Worm (Caenorhabditis elegans): ENCODE measurements around the gene sru-2.

The sru-2 gene

ce11 chrIV:9467418-9467817, 18.7 kb upstream of the sru-2 start, which contains the start of gene F38E11.6:
Gene F38E11.6, minus strand, starts transcription at chrIV:9467518.
- no peak for TF ChIP-seq zip-8 (tag; optimal IDR thresholded peaks at IDR 0.05)
- TF ChIP-seq mab-5 (tag; optimal IDR thresholded peaks at IDR 0.05): no peak
- no peak for TF ChIP-seq nhr-28 (tag; optimal IDR thresholded peaks at IDR 0.05)
- TF ChIP-seq ceh-39 (tag; optimal IDR thresholded peaks at IDR 0.05): no peak
- TF ChIP-seq ces-1 (GFP tag; optimal IDR thresholded peaks at IDR 0.05): no peak
- TF ChIP-seq flh-1 (GFP tag; optimal IDR thresholded peaks at IDR 0.05): no peak
- no peak for TF ChIP-seq elt-3 (tag; optimal IDR thresholded peaks at IDR 0.05)
- no peak for TF ChIP-seq ceh-83 (GFP tag; optimal IDR thresholded peaks at IDR 0.05)
- TF ChIP-seq drap-1 (GFP tag; optimal IDR thresholded peaks at IDR 0.05): no peak
- no peak for TF ChIP-seq blmp-1 (tag; optimal IDR thresholded peaks at IDR 0.05)
- TF ChIP-seq nhr-12 (tag; optimal IDR thresholded peaks at IDR 0.05): no peak
- TF ChIP-seq M03D4.4 (tag; optimal IDR thresholded peaks at IDR 0.05): no peak
- TF ChIP-seq sptf-1 (tag; optimal IDR thresholded peaks at IDR 0.05): no peak
- no peak for TF ChIP-seq lin-32 (GFP tag; optimal IDR thresholded peaks at IDR 0.05)

DNA sequence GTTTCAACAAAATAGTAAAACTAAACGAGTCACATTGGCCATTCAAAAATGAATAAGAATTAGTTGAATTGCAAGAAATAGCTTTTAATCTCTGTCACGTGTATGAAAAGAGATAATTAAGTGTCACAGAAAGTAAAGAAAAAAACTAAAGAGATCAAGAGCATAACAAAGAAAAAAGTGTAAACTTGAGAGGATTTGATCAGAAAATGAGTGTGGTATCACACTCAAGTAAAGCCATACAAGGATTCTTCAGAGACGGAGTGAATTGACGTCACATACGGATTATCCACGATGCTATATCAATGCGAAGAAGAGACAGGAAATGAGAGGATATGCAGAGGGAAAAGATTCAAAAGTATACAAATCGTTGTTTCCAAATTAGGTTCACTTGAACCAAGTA, 16.8 kb upstream of the sru-2 start:
- TF ChIP-seq unc-120 (tag; optimal IDR thresholded peaks at IDR 0.05; ENCODE audit: poor library complexity, severe bottlenecking): no peak
- no peak for TF ChIP-seq nhr-28 (tag; optimal IDR thresholded peaks at IDR 0.05)
- no peak for TF ChIP-seq sptf-1 (tag; optimal IDR thresholded peaks at IDR 0.05)
- TF ChIP-seq elt-1 (tag; optimal IDR thresholded peaks at IDR 0.05; ENCODE audit: borderline replicate concordance, insufficient read depth): no peak
- TF ChIP-seq ztf-11 (tag; optimal IDR thresholded peaks at IDR 0.05): no peak
- TF ChIP-seq flh-1 (GFP tag; optimal IDR thresholded peaks at IDR 0.05): no peak
- TF ChIP-seq mab-5 (tag; optimal IDR thresholded peaks at IDR 0.05): no peak
- no peak for TF ChIP-seq lin-13 (tag; optimal IDR thresholded peaks at IDR 0.05)
- no peak for TF ChIP-seq mep-1 (tag; optimal IDR thresholded peaks at IDR 0.05)
- no peak for TF ChIP-seq zip-8 (tag; optimal IDR thresholded peaks at IDR 0.05)
- no peak for TF ChIP-seq ceh-83 (GFP tag; optimal IDR thresholded peaks at IDR 0.05)
- TF ChIP-seq lsy-2 (tag; optimal IDR thresholded peaks at IDR 0.05): no peak
- no peak for TF ChIP-seq ceh-43 (GFP tag; optimal IDR thresholded peaks at IDR 0.05)
- TF ChIP-seq hlh-1 (tag; optimal IDR thresholded peaks at IDR 0.05): no peak

DNA sequence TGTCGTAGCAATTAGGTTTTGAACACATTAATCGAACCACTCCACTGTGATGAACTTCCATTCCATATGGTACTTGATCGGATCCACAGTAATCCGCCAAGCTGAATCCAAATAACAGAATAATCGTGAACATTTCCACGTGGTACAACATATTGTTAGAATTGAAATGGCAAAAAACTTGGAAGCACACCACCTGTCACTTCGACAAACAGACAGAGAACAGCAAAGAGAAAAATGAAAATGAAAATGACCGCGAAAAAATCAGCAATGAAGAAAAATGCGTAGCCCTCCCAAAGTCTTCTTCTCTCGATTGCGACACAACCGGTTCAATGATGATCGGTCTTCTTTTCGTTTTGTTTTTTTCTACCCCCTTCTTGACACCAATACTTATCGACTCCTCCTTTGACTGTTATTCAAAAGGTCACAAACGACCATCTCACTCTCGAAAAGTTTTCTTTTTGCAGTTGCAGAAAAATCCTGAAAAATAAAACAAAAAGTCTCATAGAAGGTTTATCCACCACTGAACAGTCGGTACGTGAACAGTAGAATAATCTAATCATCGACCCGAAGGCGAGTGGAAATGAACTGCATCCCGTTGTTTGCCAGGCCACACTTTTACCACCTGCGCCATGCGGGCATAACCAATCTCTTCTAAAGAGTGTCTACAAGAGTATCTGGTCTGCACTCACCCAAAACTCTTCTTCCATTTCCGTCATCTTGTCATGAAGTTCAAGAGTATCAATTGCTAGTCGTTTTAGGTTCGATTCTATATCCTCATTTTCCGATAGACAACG, 8.7 kb upstream of the sru-2 start, which contains the start of gene wrt-3:
wrt-3 (minus strand) TSS at position 322 of the 794 bp plus-strand sequence.
- TF ChIP-seq unc-39 (tag; optimal IDR thresholded peaks at IDR 0.05): no peak
- TF ChIP-seq zip-8 (tag; optimal IDR thresholded peaks at IDR 0.05): no peak
- peak; percentile 91 for TF ChIP-seq sem-2 (GFP tag; optimal IDR thresholded peaks at IDR 0.05)
- TF ChIP-seq elt-3 (tag; optimal IDR thresholded peaks at IDR 0.05): no peak
- peak; percentile 58 for TF ChIP-seq ztf-11 (tag; optimal IDR thresholded peaks at IDR 0.05)
- peak; percentile 90 for TF ChIP-seq bed-3 (GFP tag; optimal IDR thresholded peaks at IDR 0.05)
- peak; percentile 58 for TF ChIP-seq nhr-12 (tag; optimal IDR thresholded peaks at IDR 0.05)
- TF ChIP-seq unc-120 (tag; optimal IDR thresholded peaks at IDR 0.05; ENCODE audit: poor library complexity, severe bottlenecking): peak; percentile 94
- peak; percentile 96 for TF ChIP-seq cnd-1 (tag; optimal IDR thresholded peaks at IDR 0.05)
- TF ChIP-seq nhr-28 (tag; optimal IDR thresholded peaks at IDR 0.05): peak; percentile 65
- peak; percentile 89 for TF ChIP-seq flh-1 (GFP tag; optimal IDR thresholded peaks at IDR 0.05)
- peak; percentile 27 for TF ChIP-seq unc-62 (GFP tag; optimal IDR thresholded peaks at IDR 0.05)
- peak; percentile 95 for TF ChIP-seq M03D4.4 (tag; optimal IDR thresholded peaks at IDR 0.05)
- peak; percentile 91 for TF ChIP-seq ham-2 (GFP tag; optimal IDR thresholded peaks at IDR 0.05)
- no peak for TF ChIP-seq ces-1 (GFP tag; optimal IDR thresholded peaks at IDR 0.05)
- TF ChIP-seq mls-2 (tag; optimal IDR thresholded peaks at IDR 0.05): peak; percentile 98
- TF ChIP-seq snpc-4 (tag; optimal IDR thresholded peaks at IDR 0.05): no peak
- TF ChIP-seq ceh-39 (tag; optimal IDR thresholded peaks at IDR 0.05): no peak
- no peak for TF ChIP-seq lsy-2 (tag; optimal IDR thresholded peaks at IDR 0.05)
- TF ChIP-seq ceh-43 (GFP tag; optimal IDR thresholded peaks at IDR 0.05): peak; percentile 89
- TF ChIP-seq tbx-8 (GFP tag; optimal IDR thresholded peaks at IDR 0.05): peak; percentile 95
- no peak for TF ChIP-seq nhr-237 (tag; optimal IDR thresholded peaks at IDR 0.05)
- no peak for TF ChIP-seq nhr-2 (tag; optimal IDR thresholded peaks at IDR 0.05)
- peak; percentile 31 for TF ChIP-seq lin-13 (tag; optimal IDR thresholded peaks at IDR 0.05)
- peak; percentile 98 for TF ChIP-seq sptf-1 (tag; optimal IDR thresholded peaks at IDR 0.05)
- TF ChIP-seq nhr-76 (tag; optimal IDR thresholded peaks at IDR 0.05): peak; percentile 18
- TF ChIP-seq elt-1 (tag; optimal IDR thresholded peaks at IDR 0.05; ENCODE audit: borderline replicate concordance, insufficient read depth): no peak
- peak; percentile 96 for TF ChIP-seq drap-1 (GFP tag; optimal IDR thresholded peaks at IDR 0.05)
- TF ChIP-seq pha-4 (tag; optimal IDR thresholded peaks at IDR 0.05): peak; percentile 42
- TF ChIP-seq hlh-1 (tag; optimal IDR thresholded peaks at IDR 0.05): no peak
- peak; percentile 98 for TF ChIP-seq ceh-83 (GFP tag; optimal IDR thresholded peaks at IDR 0.05)
- TF ChIP-seq mab-5 (tag; optimal IDR thresholded peaks at IDR 0.05): no peak
- peak; percentile 94 for TF ChIP-seq lin-32 (GFP tag; optimal IDR thresholded peaks at IDR 0.05)
- TF ChIP-seq blmp-1 (tag; optimal IDR thresholded peaks at IDR 0.05): no peak
- no peak for TF ChIP-seq mep-1 (tag; optimal IDR thresholded peaks at IDR 0.05)
